Fruit fly (Drosophila melanogaster): ENCODE results near the gene CG9886.

Gene CG9886

dm6 chr2L:2436258-2436657, 15.6 kb downstream of the CG9886 start (continued):
- TF ChIP-seq CG15336 (GFP tag; IDR thresholded peaks at IDR 0.05) (no peak), Met (GFP tag; optimal IDR thresholded peaks at IDR 0.05) (peak; percentile 7), CG7368 (GFP tag; optimal IDR thresholded peaks at IDR 0.05) (peak; percentile 18), CG34406 (GFP tag; optimal IDR thresholded peaks at IDR 0.05) (peak; percentile 14), svp (GFP tag) (peak; percentile 56), CG10631 (GFP tag; optimal IDR thresholded peaks at IDR 0.05) (no peak), salr (GFP tag; optimal IDR thresholded peaks at IDR 0.05) (peak in 1 of 2 experiments; percentile 28), CG10669 (GFP tag; optimal IDR thresholded peaks at IDR 0.05) (peak; percentile 52), net (GFP tag; optimal IDR thresholded peaks at IDR 0.05) (no peak), OdsH (GFP tag; optimal IDR thresholded peaks at IDR 0.05) (peak; percentile 20), fkh (GFP tag; optimal IDR thresholded peaks at IDR 0.05) (no peak), lz (GFP tag; optimal IDR thresholded peaks at IDR 0.05) (no peak), CG6276 (GFP tag; optimal IDR thresholded peaks at IDR 0.05) (no peak), Gug (GFP tag; IDR thresholded peaks at IDR 0.05) (no peak), topi (GFP tag; optimal IDR thresholded peaks at IDR 0.05) (peak; percentile 15), Ets96B (tag; optimal IDR thresholded peaks at IDR 0.05) (peak; percentile 48)

dm6 chr2L:2438640-2439276, 18.1 kb downstream of the CG9886 start:
- no peak for TF ChIP-seq CG34406 (GFP tag; optimal IDR thresholded peaks at IDR 0.05)
- TF ChIP-seq CG6808 (GFP tag; optimal IDR thresholded peaks at IDR 0.05): peak; percentile 26
- TF ChIP-seq CG11762 (GFP tag; optimal IDR thresholded peaks at IDR 0.05; ENCODE audit: insufficient read depth): no peak
- TF ChIP-seq Smox (GFP tag; optimal IDR thresholded peaks at IDR 0.05): no peak
- peak; percentile 17 for TF ChIP-seq dsx (GFP tag; optimal IDR thresholded peaks at IDR 0.05; ENCODE audit: poor library complexity, severe bottlenecking)
- peak; percentile 8 for TF ChIP-seq Sox14 (GFP tag; optimal IDR thresholded peaks at IDR 0.05)
- TF ChIP-seq CG15336 (GFP tag; IDR thresholded peaks at IDR 0.05): no peak
- TF ChIP-seq spab (GFP tag; optimal IDR thresholded peaks at IDR 0.05): no peak
- no peak for TF ChIP-seq Sox102F (GFP tag; optimal IDR thresholded peaks at IDR 0.05)
- TF ChIP-seq OdsH (GFP tag; optimal IDR thresholded peaks at IDR 0.05): no peak
- TF ChIP-seq Blimp-1 (GFP tag; optimal IDR thresholded peaks at IDR 0.05): no peak
- TF ChIP-seq fkh (GFP tag; optimal IDR thresholded peaks at IDR 0.05): peak; percentile 51
- no peak for TF ChIP-seq Ets96B (tag; optimal IDR thresholded peaks at IDR 0.05)
- TF ChIP-seq Sox15 (GFP tag; optimal IDR thresholded peaks at IDR 0.05): no peak
- TF ChIP-seq Ets21C (GFP tag; optimal IDR thresholded peaks at IDR 0.05): no peak
- no peak for TF ChIP-seq CG11902 (GFP tag; optimal IDR thresholded peaks at IDR 0.05)
- TF ChIP-seq CG1621 (tag; optimal IDR thresholded peaks at IDR 0.05): no peak
- TF ChIP-seq achi (GFP tag; optimal IDR thresholded peaks at IDR 0.05): peak; percentile 2
- TF ChIP-seq CG31627 (GFP tag; optimal IDR thresholded peaks at IDR 0.05): no peak
- no peak for TF ChIP-seq CG8319 (GFP tag; optimal IDR thresholded peaks at IDR 0.05)
- no peak for TF ChIP-seq svp (GFP tag)
- TF ChIP-seq topi (GFP tag; optimal IDR thresholded peaks at IDR 0.05): no peak
- peak; percentile 4 for TF ChIP-seq CG3032 (tag; optimal IDR thresholded peaks at IDR 0.05)
- no peak for TF ChIP-seq Met (GFP tag; optimal IDR thresholded peaks at IDR 0.05)
- TF ChIP-seq salr (GFP tag; optimal IDR thresholded peaks at IDR 0.05): no peak
- TF ChIP-seq CG10631 (GFP tag; optimal IDR thresholded peaks at IDR 0.05): peak; percentile 15
- TF ChIP-seq CG6792 (GFP tag; optimal IDR thresholded peaks at IDR 0.05): no peak
- peak; percentile 48 for TF ChIP-seq Eip78C (GFP tag)
- no peak for TF ChIP-seq CG16779 (tag; optimal IDR thresholded peaks at IDR 0.05)
- no peak for TF ChIP-seq Eip93F (GFP tag; optimal IDR thresholded peaks at IDR 0.05)
- no peak for TF ChIP-seq CG8632 (GFP tag; optimal IDR thresholded peaks at IDR 0.05)
- TF ChIP-seq CG32006 (GFP tag; optimal IDR thresholded peaks at IDR 0.05): peak; percentile 32
- TF ChIP-seq esn (GFP tag; optimal IDR thresholded peaks at IDR 0.05): no peak
- peak; percentile 18 for TF ChIP-seq CG3919 (GFP tag; optimal IDR thresholded peaks at IDR 0.05)
- TF ChIP-seq CG6276 (GFP tag; optimal IDR thresholded peaks at IDR 0.05): no peak
- TF ChIP-seq CG11294 (GFP tag; IDR thresholded peaks at IDR 0.05): no peak
- TF ChIP-seq eg (GFP tag; IDR thresholded peaks at IDR 0.05): no peak
- no peak for TF ChIP-seq vri (GFP tag; optimal IDR thresholded peaks at IDR 0.05)
- TF ChIP-seq CG10669 (GFP tag; optimal IDR thresholded peaks at IDR 0.05): no peak

All from whole organism, prepupa.